Worm (Caenorhabditis elegans): ENCODE results near the gene sul-1.

ce11 chrX:3301770-3302169 lies 31.1 kb upstream of the sul-1 start, which contains the start of gene F11D5.5:
- no peak for TF ChIP-seq ceh-16 (tag; optimal IDR thresholded peaks at IDR 0.05)
- no peak for TF ChIP-seq ztf-11 (tag; optimal IDR thresholded peaks at IDR 0.05)
- no peak for TF ChIP-seq blmp-1 (tag; optimal IDR thresholded peaks at IDR 0.05; ENCODE audit: insufficient read depth)
- no peak for TF ChIP-seq nhr-12 (tag; optimal IDR thresholded peaks at IDR 0.05)
- TF ChIP-seq mdl-1 (tag; optimal IDR thresholded peaks at IDR 0.05) = no peak
- TF ChIP-seq ztf-4 (tag; optimal IDR thresholded peaks at IDR 0.05) = no peak
- no peak for TF ChIP-seq ZK546.5 (tag; optimal IDR thresholded peaks at IDR 0.05)
- TF ChIP-seq lin-11 (tag; optimal IDR thresholded peaks at IDR 0.05) = no peak
- no peak for TF ChIP-seq nhr-129 (tag; optimal IDR thresholded peaks at IDR 0.05)
- TF ChIP-seq nhr-21 (tag; optimal IDR thresholded peaks at IDR 0.05) = no peak
- TF ChIP-seq snpc-4 (tag; optimal IDR thresholded peaks at IDR 0.05) = no peak
- TF ChIP-seq skn-1 (tag; optimal IDR thresholded peaks at IDR 0.05) = no peak
